Fruit fly (Drosophila melanogaster): ENCODE results near the gene svp.

DNA sequence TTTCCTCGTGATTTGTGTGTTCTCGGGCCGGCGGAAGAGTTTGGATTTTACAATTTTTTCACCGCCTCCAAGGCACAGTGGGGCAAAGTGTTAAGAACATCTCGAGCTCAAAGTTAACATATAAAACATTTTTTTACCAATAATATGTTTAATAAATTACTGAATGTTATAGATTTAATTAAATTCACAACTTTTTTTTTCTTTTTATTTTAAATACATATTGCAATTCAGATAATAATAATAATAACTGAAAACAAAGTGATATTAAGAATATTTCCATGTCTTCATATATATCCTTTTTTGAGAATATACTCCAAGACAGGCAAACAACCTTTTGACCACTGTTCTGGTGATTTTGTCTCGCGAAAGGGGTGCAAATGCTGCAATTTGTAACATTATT lies 87.5 kb downstream of the svp start:
- TF ChIP-seq ttk (optimal IDR thresholded peaks at IDR 0.05) (no peak), insv (optimal IDR thresholded peaks at IDR 0.05) (no peak), h (optimal IDR thresholded peaks at IDR 0.05) (no peak), psq (optimal IDR thresholded peaks at IDR 0.05) (no peak)

All from Kc167 (cell line).